Worm (Caenorhabditis elegans) whole organism, early embryonic: ENCODE results near the gene srh-87.

Experiments used
- aly-1 ChIP-seq: sonication (generic microtip); optimal IDR thresholded peaks from 2 replicates; lab custom pipeline; 2016; ENCODE audit warnings: missing genetic modification characterization, missing compliant biosample characterization
- ama-1 ChIP-seq: fragments of 150-350 bp; optimal IDR thresholded peaks from 2 replicates; lab custom pipeline; 2014
- flt-1 ChIP-seq: fragments of 200-800 bp; sonication (Bioruptor generic); IDR thresholded peaks from 2 replicates; pipeline ENCODE4 v1.3.6; 2022; ENCODE audit warnings: missing genetic modification characterization, missing compliant biosample characterization
- hmg-4 ChIP-seq: fragments of 200-800 bp; sonication (Bioruptor generic); optimal IDR thresholded peaks from 2 replicates; lab custom pipeline; 2018; ENCODE audit warnings: mild to moderate bottlenecking, missing genetic modification characterization, missing compliant biosample characterization

ce11 chrV:2943859-2944258 is 1.6 kb downstream of the srh-87 start, which contains the start of gene srw-137:
- TF ChIP-seq ama-1 (lab: Kevin White, UChicago) (no peak), hmg-4 (no peak), flt-1 (GFP tag; lab: Robert Waterston, UW) (no peak), aly-1 (no peak)
